Worm (Caenorhabditis elegans) whole organism, L4 larva: ENCODE measurements around the gene sur-5.

Experiments
- F26F4.8 ChIP-seq: fragments of 200-800 bp; sonication (Bioruptor generic); conservative IDR thresholded peaks from 2 replicates; pipeline ENCODE4 v1.3.6; 2022; ENCODE audit warnings: missing genetic modification characterization, missing compliant biosample characterization
- F37D6.2 ChIP-seq: sonication (generic microtip); optimal IDR thresholded peaks from 2 replicates; lab custom pipeline; 2016; ENCODE audit warnings: mild to moderate bottlenecking, missing genetic modification characterization, missing compliant biosample characterization
- F49E8.2 ChIP-seq: sonication (generic microtip); optimal IDR thresholded peaks from 2 replicates; lab custom pipeline; 2016; ENCODE audit warnings: missing compliant biosample characterization, mild to moderate bottlenecking, missing genetic modification characterization, borderline replicate concordance
- Y105C5A.15 ChIP-seq: fragments of 200-800 bp; sonication (Bioruptor generic); IDR thresholded peaks from 2 replicates; pipeline ENCODE4 v1.3.6; 2022; ENCODE audit warnings: missing genetic modification characterization, missing compliant biosample characterization
- Y48G9A.11 ChIP-seq: fragments of 200-800 bp; sonication (Bioruptor generic); IDR thresholded peaks from 2 replicates; pipeline ENCODE4 v1.3.6; 2022; ENCODE audit warnings: missing genetic modification reagents, missing genetic modification characterization, missing compliant biosample characterization
- ZK337.2 ChIP-seq: fragments of 200-800 bp; sonication (Bioruptor generic); IDR thresholded peaks from 2 replicates; pipeline ENCODE4 v1.3.6; 2022; ENCODE audit warnings: missing genetic modification reagents, missing genetic modification characterization, missing compliant biosample characterization
- aly-2 ChIP-seq: sonication (generic microtip); optimal IDR thresholded peaks from 2 replicates; lab custom pipeline; 2018; ENCODE audit warnings: missing biosample characterization, missing genetic modification characterization
- ama-1 ChIP-seq: fragments of 150-350 bp; optimal IDR thresholded peaks from 2 replicates; lab custom pipeline; 2014; ENCODE audit warnings: inconsistent platforms, mixed read lengths
- ceh-32 ChIP-seq: sonication (generic microtip); optimal IDR thresholded peaks from 2 replicates; lab custom pipeline; 2016; ENCODE audit warnings: mild to moderate bottlenecking, missing genetic modification characterization, missing compliant biosample characterization; ENCODE audit not compliant: poor library complexity
- ceh-62 ChIP-seq: sonication (generic microtip); optimal IDR thresholded peaks from 2 replicates; lab custom pipeline; 2017; ENCODE audit warnings: missing biosample characterization, missing genetic modification characterization
- ceh-82 ChIP-seq: sonication (generic microtip); optimal IDR thresholded peaks from 2 replicates; lab custom pipeline; 2017; ENCODE audit warnings: missing biosample characterization, missing genetic modification characterization
- ces-1 ChIP-seq: fragments of 150-350 bp; sonication (generic microtip); optimal IDR thresholded peaks from 4 replicates; lab custom pipeline; 2014; ENCODE audit warnings: missing biosample characterization, missing genetic modification reagents, missing genetic modification characterization
- daf-12 ChIP-seq: fragments of 150-350 bp; optimal IDR thresholded peaks from 2 replicates; lab custom pipeline; 2014; ENCODE audit warnings: missing biosample characterization, missing genetic modification reagents, missing genetic modification characterization
- dmd-6 ChIP-seq: fragments of 200-800 bp; sonication (Bioruptor generic); IDR thresholded peaks from 2 replicates; pipeline ENCODE4 v1.3.6; 2022; ENCODE audit warnings: missing genetic modification reagents, missing genetic modification characterization, missing compliant biosample characterization
- duxl-1 ChIP-seq: sonication (generic microtip); optimal IDR thresholded peaks from 2 replicates; lab custom pipeline; 2016; ENCODE audit warnings: mild to moderate bottlenecking, missing genetic modification characterization, moderate library complexity, missing compliant biosample characterization; ENCODE audit not compliant: poor library complexity
- dve-1 ChIP-seq: sonication (generic microtip); optimal IDR thresholded peaks from 2 replicates; lab custom pipeline; 2017; ENCODE audit warnings: antibody characterized with exemption, mild to moderate bottlenecking, missing genetic modification characterization, missing compliant biosample characterization; ENCODE audit not compliant: insufficient read depth
- egl-43 ChIP-seq: fragments of 200-800 bp; sonication (Bioruptor generic); IDR thresholded peaks from 2 replicates; pipeline ENCODE4 v1.3.6; 2022; ENCODE audit warnings: missing genetic modification reagents, missing genetic modification characterization, missing compliant biosample characterization
- fos-1 ChIP-seq: fragments of 150-350 bp; optimal IDR thresholded peaks from 2 replicates; lab custom pipeline; 2014; ENCODE audit warnings: missing biosample characterization, missing genetic modification characterization
- gei-8 ChIP-seq: fragments of 200-800 bp; sonication (Bioruptor generic); optimal IDR thresholded peaks from 2 replicates; lab custom pipeline; 2018; ENCODE audit warnings: mild to moderate bottlenecking, missing genetic modification characterization, missing compliant biosample characterization
- hif-1 ChIP-seq, 2 experiments: sonication (generic microtip); optimal IDR thresholded peaks; 2 replicates each; lab custom pipeline; 2016 to 2017; ENCODE audit warnings: missing compliant biosample characterization in 2 of 2, missing genetic modification characterization in 2 of 2, missing genetic modification reagents in 2 of 2, missing genotype in 2 of 2, mild to moderate bottlenecking in 1 of 2
- hlh-11 ChIP-seq: fragments of 200-800 bp; sonication (Bioruptor generic); optimal IDR thresholded peaks from 2 replicates; lab custom pipeline; 2018; ENCODE audit warnings: mild to moderate bottlenecking, missing genetic modification characterization, missing compliant biosample characterization
- lin-13 ChIP-seq: fragments of 150-350 bp; optimal IDR thresholded peaks from 2 replicates; lab custom pipeline; 2014; ENCODE audit warnings: missing biosample characterization, missing genetic modification reagents, missing genetic modification characterization
- lin-15B ChIP-seq: fragments of 150-350 bp; sonication (generic microtip); optimal IDR thresholded peaks from 3 replicates; lab custom pipeline; 2014; ENCODE audit warnings: missing biosample characterization, missing genetic modification characterization
- lin-29 ChIP-seq: fragments of 200-800 bp; sonication (Bioruptor generic); IDR thresholded peaks from 2 replicates; pipeline ENCODE4 v1.3.6; 2022; ENCODE audit warnings: missing genetic modification reagents, missing genetic modification characterization, missing compliant biosample characterization
- lin-38 ChIP-seq: fragments of 200-800 bp; sonication (Bioruptor generic); IDR thresholded peaks from 2 replicates; pipeline ENCODE4 v1.3.6; 2022; ENCODE audit warnings: missing genetic modification reagents, missing genetic modification characterization, missing compliant biosample characterization
- lir-3 ChIP-seq: sonication (generic microtip); optimal IDR thresholded peaks from 2 replicates; lab custom pipeline; 2016; ENCODE audit warnings: mild to moderate bottlenecking, missing genetic modification characterization, missing compliant biosample characterization
- lsy-2 ChIP-seq, 2 experiments: fragments of 150-350 bp in 1 of 2; sonication (generic microtip) in 1 of 2; optimal IDR thresholded peaks; 2 replicates each; lab custom pipeline; 2014 to 2017; ENCODE audit warnings: missing biosample characterization in 2 of 2, missing genetic modification characterization in 2 of 2
- madf-5 ChIP-seq, 2 experiments: fragments of 200-800 bp; sonication (Bioruptor generic); IDR thresholded peaks; 2 replicates each; pipeline ENCODE4 v1.3.6; 2022; ENCODE audit warnings: missing compliant biosample characterization in 2 of 2, missing genetic modification characterization in 2 of 2
- mdl-1 ChIP-seq, 2 experiments: fragments of 150-350 bp in 1 of 2; sonication (generic microtip) in 1 of 2; optimal IDR thresholded peaks; 2 replicates each; lab custom pipeline; 2014 to 2017; ENCODE audit warnings: missing biosample characterization in 2 of 2, missing genetic modification characterization in 2 of 2
- mdt-29 ChIP-seq: fragments of 200-800 bp; sonication (Bioruptor generic); IDR thresholded peaks from 2 replicates; pipeline ENCODE4 v1.3.6; 2022; ENCODE audit warnings: missing genetic modification reagents, missing genetic modification characterization, missing compliant biosample characterization
- mes-2 ChIP-seq: sonication (generic microtip); optimal IDR thresholded peaks from 2 replicates; lab custom pipeline; 2016; ENCODE audit warnings: missing genotype, mild to moderate bottlenecking, missing genetic modification characterization, missing compliant biosample characterization; ENCODE audit not compliant: poor library complexity, severe bottlenecking
- mxl-2 ChIP-seq: fragments of 200-800 bp; sonication (Bioruptor generic); conservative IDR thresholded peaks from 2 replicates; pipeline ENCODE4 v1.3.6; 2022; ENCODE audit warnings: missing genetic modification reagents, missing genetic modification characterization, missing compliant biosample characterization
- mxl-3 ChIP-seq: fragments of 200-800 bp; sonication (Bioruptor generic); optimal IDR thresholded peaks from 2 replicates; lab custom pipeline; 2018; ENCODE audit warnings: mild to moderate bottlenecking, missing genetic modification characterization, missing compliant biosample characterization
- nhr-10 ChIP-seq: fragments of 150-350 bp; optimal IDR thresholded peaks from 2 replicates; lab custom pipeline; 2014; ENCODE audit warnings: missing biosample characterization, missing genetic modification characterization
- nhr-237 ChIP-seq: sonication (generic microtip); optimal IDR thresholded peaks from 2 replicates; lab custom pipeline; 2017; ENCODE audit warnings: missing biosample characterization, missing genetic modification characterization
- nhr-25 ChIP-seq: sonication (generic microtip); optimal IDR thresholded peaks from 2 replicates; lab custom pipeline; 2017; ENCODE audit warnings: missing genetic modification characterization, mild to moderate bottlenecking, missing compliant biosample characterization, antibody characterized with exemption, moderate library complexity, borderline replicate concordance; ENCODE audit not compliant: insufficient read depth
- nhr-48 ChIP-seq: sonication (generic microtip); optimal IDR thresholded peaks from 2 replicates; lab custom pipeline; 2016; ENCODE audit warnings: mild to moderate bottlenecking, missing genetic modification characterization, missing compliant biosample characterization
- nhr-6 ChIP-seq: fragments of 150-350 bp; optimal IDR thresholded peaks from 2 replicates; lab custom pipeline; 2014; ENCODE audit warnings: missing biosample characterization, missing genetic modification characterization
- nhr-77 ChIP-seq: fragments of 150-350 bp; optimal IDR thresholded peaks from 2 replicates; lab custom pipeline; 2014; ENCODE audit warnings: missing biosample characterization, missing genetic modification characterization
- saeg-2 ChIP-seq: fragments of 200-800 bp; sonication (Bioruptor generic); IDR thresholded peaks from 2 replicates; pipeline ENCODE4 v1.3.6; 2022; ENCODE audit warnings: missing genetic modification reagents, missing genetic modification characterization, missing compliant biosample characterization
- set-16 ChIP-seq: fragments of 200-800 bp; sonication (Bioruptor generic); IDR thresholded peaks from 2 replicates; pipeline ENCODE4 v1.3.6; 2022; ENCODE audit warnings: missing genetic modification reagents, missing genetic modification characterization, missing compliant biosample characterization
- snpc-4 ChIP-seq: fragments of 150-350 bp; optimal IDR thresholded peaks from 2 replicates; lab custom pipeline; 2014; ENCODE audit warnings: missing biosample characterization, missing genetic modification characterization
- tra-1 ChIP-seq: fragments of 200-800 bp; sonication (Bioruptor generic); IDR thresholded peaks from 2 replicates; pipeline ENCODE4 v1.3.6; 2022; ENCODE audit warnings: missing genetic modification reagents, missing genetic modification characterization, missing compliant biosample characterization
- unc-39 ChIP-seq: sonication (generic microtip); optimal IDR thresholded peaks from 2 replicates; lab custom pipeline; 2017; ENCODE audit warnings: missing biosample characterization, missing genetic modification characterization
- unc-62 ChIP-seq, 3 experiments: fragments of 150-350 bp in 1 of 3; sonication (generic microtip); optimal IDR thresholded peaks in 2 of 3; peaks in 1 of 3; 1 replicate in 1 of 3; 2 replicates in 2 of 3; lab custom pipeline; 2014 to 2017; ENCODE audit warnings: missing biosample characterization in 3 of 3, missing genetic modification characterization in 3 of 3, missing genetic modification reagents in 3 of 3, missing genotype in 1 of 3
- zfp-2 ChIP-seq: sonication (generic microtip); optimal IDR thresholded peaks from 2 replicates; lab custom pipeline; 2016; ENCODE audit warnings: mild to moderate bottlenecking, missing genetic modification characterization, missing compliant biosample characterization
- zfp-3 ChIP-seq: fragments of 200-800 bp; sonication (Bioruptor generic); conservative IDR thresholded peaks from 2 replicates; pipeline ENCODE4 v1.3.6; 2022; ENCODE audit warnings: missing genetic modification reagents, missing genetic modification characterization, missing compliant biosample characterization
- zip-11 ChIP-seq: fragments of 200-800 bp; sonication (Bioruptor generic); IDR thresholded peaks from 2 replicates; pipeline ENCODE4 v1.3.6; 2022; ENCODE audit warnings: missing genetic modification characterization, missing compliant biosample characterization

sur-5 gene

DNA sequence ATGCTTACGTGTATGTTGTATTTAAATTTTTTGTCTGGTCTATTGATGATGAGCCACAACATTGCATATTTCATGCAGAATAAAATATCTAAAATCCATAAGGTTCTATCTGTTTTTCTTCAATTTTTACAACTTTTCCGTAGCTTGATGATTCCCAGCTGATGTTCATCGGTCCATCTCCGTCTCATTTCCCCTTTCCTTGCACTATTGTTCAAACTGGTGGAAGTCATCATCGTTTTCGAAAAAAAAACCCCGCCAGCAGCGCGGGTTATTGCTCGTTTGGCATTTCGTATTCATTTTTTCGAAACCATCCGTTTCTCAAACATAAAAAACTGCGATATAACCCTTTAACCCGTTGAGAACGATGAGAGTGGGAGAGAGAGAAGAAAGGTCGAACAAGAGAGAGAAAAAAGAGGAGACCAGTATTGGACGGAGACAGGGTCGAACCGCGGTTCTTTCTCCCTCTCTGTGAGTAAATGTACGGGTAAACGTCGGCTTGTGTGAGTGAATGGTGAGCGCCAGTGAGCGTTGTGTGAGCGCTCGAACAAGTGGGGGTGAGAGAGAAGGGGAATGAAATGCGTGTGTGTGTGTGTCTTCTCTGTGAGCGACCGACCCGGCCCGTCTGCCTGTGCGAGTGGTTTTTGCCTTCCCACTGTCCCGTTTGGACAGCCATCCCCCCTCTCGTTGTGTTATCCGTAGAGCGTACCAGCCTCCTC lies 40.6 kb downstream of the sur-5 start:
- TF ChIP-seq set-16 (GFP tag; lab: Robert Waterston, UW) (peak; percentile 88), duxl-1 (tag; lab: Kevin White, UChicago) (peak; percentile 56), F49E8.2 (tag; lab: Kevin White, UChicago) (no peak), hlh-11 (tag; lab: Kevin White, UChicago) (peak; percentile 95), mes-2 (tag; lab: Kevin White, UChicago) (peak; percentile 91), fos-1 (tag; lab: Kevin White, UChicago) (no peak), ces-1 (peak; percentile 0), lin-13 (GFP tag; lab: Kevin White, UChicago) (peak; percentile 90), Y105C5A.15 (GFP tag; lab: Robert Waterston, UW) (no peak), ZK337.2 (GFP tag; lab: Robert Waterston, UW) (0 out of 2 replicates have a peak, but pooled peaks have one; percentile 19), F37D6.2 (peak; percentile 78), lir-3 (no peak), unc-39 (tag; lab: Kevin White, UChicago) (no peak), dve-1 (tag; lab: Kevin White, UChicago) (peak; percentile 95), Y48G9A.11 (GFP tag; lab: Robert Waterston, UW) (no peak), lin-38 (peak; percentile 78), nhr-77 (tag; lab: Kevin White, UChicago) (peak; percentile 94), F26F4.8 (GFP tag; lab: Robert Waterston, UW) (no peak), nhr-48 (tag; lab: Kevin White, UChicago) (peak; percentile 84), aly-2 (tag; lab: Kevin White, UChicago) (no peak), hif-1 (tag; optimal IDR thresholded peaks at IDR 0.05; lab: Kevin White, UChicago) (peak in 1 of 2 experiments; percentile 77), mdt-29 (GFP tag; lab: Robert Waterston, UW) (0 out of 2 replicates have a peak, but pooled peaks have one; percentile 26), nhr-237 (tag; lab: Kevin White, UChicago) (no peak), tra-1 (GFP tag; lab: Robert Waterston, UW) (peak; percentile 60; the same call in 1 of the 2 replicates), lin-29 (GFP tag; lab: Robert Waterston, UW) (peak; percentile 39; the same call in 1 of the 2 replicates), mxl-2 (GFP tag; lab: Robert Waterston, UW) (0 out of 2 replicates have a peak, but pooled peaks have one; percentile 14), ama-1 (peak; percentile 72), madf-5 (GFP tag; IDR thresholded peaks at IDR 0.05; lab: Robert Waterston, UW) (no peak), zip-11 (GFP tag; lab: Robert Waterston, UW) (no peak), daf-12 (tag; lab: Kevin White, UChicago) (no peak), mxl-3 (peak; percentile 82), mdl-1 (tag; optimal IDR thresholded peaks at IDR 0.05; lab: Kevin White, UChicago) (peak; percentile 19 to 76), unc-62 (GFP tag; optimal IDR thresholded peaks at IDR 0.05 in 1 of 2; lab: Kevin White, UChicago) (peak in 1 of 2 experiments; percentile 98), unc-62 (tag; optimal IDR thresholded peaks at IDR 0.05; lab: Kevin White, UChicago) (no peak), nhr-25 (tag; lab: Kevin White, UChicago) (peak; percentile 98), ceh-82 (tag; lab: Kevin White, UChicago) (no peak), egl-43 (GFP tag; lab: Robert Waterston, UW) (no peak; the same call in 1 of the 2 replicates), lsy-2 (tag; optimal IDR thresholded peaks at IDR 0.05; lab: Kevin White, UChicago) (peak; percentile 77 to 79), zfp-3 (GFP tag; lab: Robert Waterston, UW) (peak; percentile 77), ceh-62 (tag; lab: Kevin White, UChicago) (no peak), nhr-6 (tag; lab: Kevin White, UChicago) (peak; percentile 57), ceh-32 (tag; lab: Kevin White, UChicago) (no peak), nhr-10 (tag; lab: Kevin White, UChicago) (peak; percentile 61), snpc-4 (tag; lab: Kevin White, UChicago) (no peak), saeg-2 (GFP tag; lab: Robert Waterston, UW) (peak; percentile 55; the same call in 1 of the 2 replicates), lin-15B (tag; lab: Kevin White, UChicago) (no peak), zfp-2 (tag; lab: Kevin White, UChicago) (peak; percentile 59), gei-8 (GFP tag; lab: Kevin White, UChicago) (no peak), dmd-6 (GFP tag; lab: Robert Waterston, UW) (peak; percentile 88)
